Worm (Caenorhabditis elegans): Measurements from ENCODE around the gene ztf-13.

The ztf-13 gene

ce11 chrX:3127626-3128142 lies 25.7 kb upstream of the ztf-13 start:
- TF ChIP-seq unc-62 (GFP tag; optimal IDR thresholded peaks at IDR 0.05), result peak; percentile 91
- TF ChIP-seq sptf-1 (tag; optimal IDR thresholded peaks at IDR 0.05), result peak; percentile 88
- TF ChIP-seq pha-4 (tag; optimal IDR thresholded peaks at IDR 0.05), result peak; percentile 94
- TF ChIP-seq mep-1 (tag; optimal IDR thresholded peaks at IDR 0.05), result peak; percentile 96
- peak; percentile 91 for TF ChIP-seq lin-13 (tag; optimal IDR thresholded peaks at IDR 0.05)
- TF ChIP-seq mab-5 (tag; optimal IDR thresholded peaks at IDR 0.05), result no peak
- TF ChIP-seq nhr-237 (tag; optimal IDR thresholded peaks at IDR 0.05), result peak; percentile 93
- peak; percentile 93 for TF ChIP-seq drap-1 (GFP tag; optimal IDR thresholded peaks at IDR 0.05)
- peak; percentile 77 for TF ChIP-seq hlh-1 (tag; optimal IDR thresholded peaks at IDR 0.05)
- TF ChIP-seq cnd-1 (tag; optimal IDR thresholded peaks at IDR 0.05), result peak; percentile 83
- peak; percentile 78 for TF ChIP-seq M03D4.4 (tag; optimal IDR thresholded peaks at IDR 0.05)
- TF ChIP-seq lin-32 (GFP tag; optimal IDR thresholded peaks at IDR 0.05), result peak; percentile 48
- peak; percentile 75 for TF ChIP-seq ztf-11 (tag; optimal IDR thresholded peaks at IDR 0.05)
- TF ChIP-seq lsy-2 (tag; optimal IDR thresholded peaks at IDR 0.05), result peak; percentile 58
- no peak for TF ChIP-seq nhr-76 (tag; optimal IDR thresholded peaks at IDR 0.05)
- TF ChIP-seq unc-39 (tag; optimal IDR thresholded peaks at IDR 0.05), result peak; percentile 4
- TF ChIP-seq unc-120 (tag; optimal IDR thresholded peaks at IDR 0.05; ENCODE audit: poor library complexity, severe bottlenecking), result peak; percentile 55
- peak; percentile 50 for TF ChIP-seq ceh-39 (tag; optimal IDR thresholded peaks at IDR 0.05)
- TF ChIP-seq ceh-83 (GFP tag; optimal IDR thresholded peaks at IDR 0.05), result peak; percentile 44
- no peak for TF ChIP-seq elt-1 (tag; optimal IDR thresholded peaks at IDR 0.05; ENCODE audit: borderline replicate concordance, insufficient read depth)
- TF ChIP-seq sem-2 (GFP tag; optimal IDR thresholded peaks at IDR 0.05), result peak; percentile 35
- TF ChIP-seq ham-2 (GFP tag; optimal IDR thresholded peaks at IDR 0.05), result peak; percentile 74
- no peak for TF ChIP-seq nhr-2 (tag; optimal IDR thresholded peaks at IDR 0.05)
- no peak for TF ChIP-seq nhr-12 (tag; optimal IDR thresholded peaks at IDR 0.05)
- TF ChIP-seq ces-1 (GFP tag; optimal IDR thresholded peaks at IDR 0.05), result peak; percentile 93
- TF ChIP-seq zip-8 (tag; optimal IDR thresholded peaks at IDR 0.05), result no peak
- peak; percentile 23 for TF ChIP-seq tbx-8 (GFP tag; optimal IDR thresholded peaks at IDR 0.05)
- TF ChIP-seq ceh-43 (GFP tag; optimal IDR thresholded peaks at IDR 0.05), result no peak
- no peak for TF ChIP-seq bed-3 (GFP tag; optimal IDR thresholded peaks at IDR 0.05)
- TF ChIP-seq snpc-4 (tag; optimal IDR thresholded peaks at IDR 0.05), result no peak
- peak; percentile 61 for TF ChIP-seq elt-3 (tag; optimal IDR thresholded peaks at IDR 0.05)
- no peak for TF ChIP-seq nhr-28 (tag; optimal IDR thresholded peaks at IDR 0.05)
- TF ChIP-seq blmp-1 (tag; optimal IDR thresholded peaks at IDR 0.05), result peak; percentile 86
- TF ChIP-seq flh-1 (GFP tag; optimal IDR thresholded peaks at IDR 0.05), result no peak
- peak; percentile 95 for TF ChIP-seq mls-2 (tag; optimal IDR thresholded peaks at IDR 0.05)

ce11 chrX:3126979-3127378 lies 25.0 kb upstream of the ztf-13 start, which contains the start of gene spc-1:
TSS of gene spc-1 (minus strand) at chrX:3127079.
- TF ChIP-seq snpc-4 (tag; optimal IDR thresholded peaks at IDR 0.05), result no peak
- no peak for TF ChIP-seq sem-2 (GFP tag; optimal IDR thresholded peaks at IDR 0.05)
- TF ChIP-seq blmp-1 (tag; optimal IDR thresholded peaks at IDR 0.05), result no peak
- TF ChIP-seq tbx-8 (GFP tag; optimal IDR thresholded peaks at IDR 0.05), result no peak
- no peak for TF ChIP-seq ceh-39 (tag; optimal IDR thresholded peaks at IDR 0.05)
- no peak for TF ChIP-seq M03D4.4 (tag; optimal IDR thresholded peaks at IDR 0.05)

- TF ChIP-seq ces-1 (GFP tag; optimal IDR thresholded peaks at IDR 0.05), result peak; percentile 94
- TF ChIP-seq sem-2 (GFP tag; optimal IDR thresholded peaks at IDR 0.05), result no peak
These were observed 24.3 kb upstream of the ztf-13 start for ce11 chrX:3126233-3126632.

- TF ChIP-seq nhr-2 (tag; optimal IDR thresholded peaks at IDR 0.05), result no peak
- no peak for TF ChIP-seq nhr-237 (tag; optimal IDR thresholded peaks at IDR 0.05)
- TF ChIP-seq ces-1 (GFP tag; optimal IDR thresholded peaks at IDR 0.05), result no peak
- no peak for TF ChIP-seq lin-32 (GFP tag; optimal IDR thresholded peaks at IDR 0.05)
- no peak for TF ChIP-seq mab-5 (tag; optimal IDR thresholded peaks at IDR 0.05)
- TF ChIP-seq sem-2 (GFP tag; optimal IDR thresholded peaks at IDR 0.05), result no peak
- no peak for TF ChIP-seq nhr-12 (tag; optimal IDR thresholded peaks at IDR 0.05)
- TF ChIP-seq ztf-11 (tag; optimal IDR thresholded peaks at IDR 0.05), result no peak
- no peak for TF ChIP-seq elt-1 (tag; optimal IDR thresholded peaks at IDR 0.05; ENCODE audit: borderline replicate concordance, insufficient read depth)
- TF ChIP-seq lin-13 (tag; optimal IDR thresholded peaks at IDR 0.05), result no peak
- no peak for TF ChIP-seq hlh-1 (tag; optimal IDR thresholded peaks at IDR 0.05)
- TF ChIP-seq cnd-1 (tag; optimal IDR thresholded peaks at IDR 0.05), result no peak
These were observed 17.6 kb upstream of the ztf-13 start for ce11 chrX:3119606-3120005.

All from whole organism, mixed stage, embryonic.